Worm (Caenorhabditis elegans) whole organism, late embryonic: Measurements from ENCODE around the gene ZK1251.3.

Experiments
- C38D4.7 ChIP-seq: fragments of 200-800 bp; sonication (Bioruptor generic); optimal IDR thresholded peaks from 2 replicates; lab custom pipeline; 2018; ENCODE audit warnings: mild to moderate bottlenecking, missing genetic modification characterization, moderate library complexity, missing compliant biosample characterization
- F13H6.1 ChIP-seq: sonication (generic microtip); optimal IDR thresholded peaks from 2 replicates; lab custom pipeline; 2016; ENCODE audit warnings: missing genetic modification characterization, missing compliant biosample characterization
- ceh-14 ChIP-seq: sonication (generic microtip); optimal IDR thresholded peaks from 2 replicates; lab custom pipeline; 2016; ENCODE audit warnings: missing genotype, missing genetic modification characterization, missing compliant biosample characterization
- ceh-2 ChIP-seq: sonication (generic microtip); optimal IDR thresholded peaks from 2 replicates; lab custom pipeline; 2016; ENCODE audit warnings: missing genotype, missing genetic modification characterization, missing compliant biosample characterization
- ceh-24 ChIP-seq: sonication (generic microtip); optimal IDR thresholded peaks from 2 replicates; lab custom pipeline; 2016; ENCODE audit warnings: mild to moderate bottlenecking, missing genetic modification characterization, missing compliant biosample characterization
- ceh-34 ChIP-seq: sonication (generic microtip); optimal IDR thresholded peaks from 2 replicates; lab custom pipeline; 2016; ENCODE audit warnings: mild to moderate bottlenecking, missing genetic modification characterization, missing compliant biosample characterization
- ceh-45 ChIP-seq: fragments of 200-800 bp; sonication (Bioruptor generic); IDR thresholded peaks from 2 replicates; pipeline ENCODE4 v1.3.6; 2022; ENCODE audit warnings: missing genetic modification reagents, missing genetic modification characterization, missing compliant biosample characterization
- ceh-48 ChIP-seq: sonication (generic microtip); optimal IDR thresholded peaks from 2 replicates; lab custom pipeline; 2016; ENCODE audit warnings: missing genetic modification characterization, inconsistent platforms, missing compliant biosample characterization
- ceh-6 ChIP-seq: fragments of 200-800 bp; sonication (Bioruptor generic); optimal IDR thresholded peaks from 2 replicates; lab custom pipeline; 2018; ENCODE audit warnings: mild to moderate bottlenecking, missing genetic modification characterization, missing compliant biosample characterization
- ceh-9 ChIP-seq: sonication (generic microtip); optimal IDR thresholded peaks from 2 replicates; lab custom pipeline; 2016; ENCODE audit warnings: mild to moderate bottlenecking, missing genetic modification characterization, inconsistent platforms, missing compliant biosample characterization
- dmd-4 ChIP-seq: sonication (generic microtip); optimal IDR thresholded peaks from 2 replicates; lab custom pipeline; 2016; ENCODE audit warnings: borderline replicate concordance, missing genetic modification characterization, missing compliant biosample characterization
- elt-2 ChIP-seq: sonication (generic microtip); optimal IDR thresholded peaks from 2 replicates; lab custom pipeline; 2016; ENCODE audit warnings: missing genetic modification reagents, missing genetic modification characterization, missing compliant biosample characterization
- elt-4 ChIP-seq: sonication (generic microtip); optimal IDR thresholded peaks from 2 replicates; lab custom pipeline; 2016; ENCODE audit warnings: missing genetic modification characterization, missing compliant biosample characterization
- ets-4 ChIP-seq: sonication (generic microtip); optimal IDR thresholded peaks from 2 replicates; lab custom pipeline; 2016; ENCODE audit warnings: missing genetic modification characterization, missing compliant biosample characterization
- eyg-1 ChIP-seq: sonication (generic microtip); optimal IDR thresholded peaks from 2 replicates; lab custom pipeline; 2016; ENCODE audit warnings: missing genotype, missing genetic modification characterization, missing compliant biosample characterization
- fax-1 ChIP-seq: sonication (generic microtip); optimal IDR thresholded peaks from 2 replicates; lab custom pipeline; 2016; ENCODE audit warnings: missing genotype, missing genetic modification characterization, missing compliant biosample characterization
- hlh-6 ChIP-seq: sonication (generic microtip); optimal IDR thresholded peaks from 2 replicates; lab custom pipeline; 2016; ENCODE audit warnings: missing genotype, missing genetic modification characterization, missing compliant biosample characterization
- lin-11 ChIP-seq: fragments of 200-800 bp; sonication (Bioruptor generic); optimal IDR thresholded peaks from 2 replicates; lab custom pipeline; 2018; ENCODE audit warnings: mild to moderate bottlenecking, missing genetic modification characterization, missing compliant biosample characterization
- madf-2 ChIP-seq: sonication (generic microtip); optimal IDR thresholded peaks from 2 replicates; lab custom pipeline; 2017; ENCODE audit warnings: missing genetic modification characterization, missing compliant biosample characterization
- mec-3 ChIP-seq: sonication (generic microtip); optimal IDR thresholded peaks from 2 replicates; lab custom pipeline; 2016; ENCODE audit warnings: borderline replicate concordance, missing genetic modification characterization, missing compliant biosample characterization
- nfya-1 ChIP-seq: sonication (generic microtip); optimal IDR thresholded peaks from 2 replicates; lab custom pipeline; 2017; ENCODE audit warnings: missing genetic modification characterization, mild to moderate bottlenecking, missing compliant biosample characterization, antibody characterized with exemption, moderate library complexity
- nhr-11 ChIP-seq: fragments of 150-350 bp; optimal IDR thresholded peaks from 2 replicates; lab custom pipeline; 2014; ENCODE audit warnings: missing biosample characterization, missing genetic modification characterization
- nhr-232 ChIP-seq: sonication (generic microtip); optimal IDR thresholded peaks from 2 replicates; lab custom pipeline; 2016; ENCODE audit warnings: missing genetic modification characterization, missing compliant biosample characterization
- odd-2 ChIP-seq: sonication (generic microtip); optimal IDR thresholded peaks from 2 replicates; lab custom pipeline; 2017; ENCODE audit warnings: antibody characterized with exemption, mild to moderate bottlenecking, missing genetic modification characterization, missing compliant biosample characterization
- pag-3 ChIP-seq: sonication (generic microtip); optimal IDR thresholded peaks from 2 replicates; lab custom pipeline; 2016; ENCODE audit warnings: missing compliant biosample characterization, missing genetic modification characterization, borderline replicate concordance
- pax-1 ChIP-seq: fragments of 150-350 bp; optimal IDR thresholded peaks from 2 replicates; lab custom pipeline; 2014; ENCODE audit warnings: missing biosample characterization, missing genetic modification characterization
- pqm-1 ChIP-seq: sonication (generic microtip); optimal IDR thresholded peaks from 2 replicates; lab custom pipeline; 2016; ENCODE audit warnings: missing genetic modification characterization, missing compliant biosample characterization
- rnt-1 ChIP-seq: sonication (generic microtip); optimal IDR thresholded peaks from 2 replicates; lab custom pipeline; 2016; ENCODE audit warnings: missing genetic modification characterization, missing compliant biosample characterization
- sdc-2 ChIP-seq: sonication (generic microtip); optimal IDR thresholded peaks from 2 replicates; lab custom pipeline; 2016; ENCODE audit warnings: missing genotype, missing genetic modification characterization, missing compliant biosample characterization
- sox-2 ChIP-seq: fragments of 200-800 bp; sonication (Bioruptor generic); IDR thresholded peaks from 2 replicates; pipeline ENCODE4 v1.3.6; 2022; ENCODE audit warnings: missing genetic modification reagents, missing genetic modification characterization, missing compliant biosample characterization
- sox-4 ChIP-seq: sonication (generic microtip); optimal IDR thresholded peaks from 2 replicates; lab custom pipeline; 2017; ENCODE audit warnings: mild to moderate bottlenecking, missing genetic modification characterization, inconsistent platforms, missing compliant biosample characterization
- syd-9 ChIP-seq: sonication (generic microtip); optimal IDR thresholded peaks from 2 replicates; lab custom pipeline; 2016; ENCODE audit warnings: mild to moderate bottlenecking, missing genetic modification characterization, moderate library complexity, missing compliant biosample characterization
- tbx-7 ChIP-seq: sonication (generic microtip); optimal IDR thresholded peaks from 2 replicates; lab custom pipeline; 2016; ENCODE audit warnings: missing genotype, missing genetic modification characterization, missing compliant biosample characterization
- ttx-3 ChIP-seq: sonication (generic microtip); optimal IDR thresholded peaks from 2 replicates; lab custom pipeline; 2016; ENCODE audit warnings: missing genetic modification reagents, missing genetic modification characterization, missing compliant biosample characterization
- unc-42 ChIP-seq: sonication (generic microtip); optimal IDR thresholded peaks from 2 replicates; lab custom pipeline; 2016; ENCODE audit warnings: missing genotype, missing genetic modification characterization, missing compliant biosample characterization
- unc-55 ChIP-seq: sonication (generic microtip); optimal IDR thresholded peaks from 2 replicates; lab custom pipeline; 2017; ENCODE audit warnings: missing biosample characterization, missing genetic modification reagents, missing genetic modification characterization
- zip-5 ChIP-seq: sonication (generic microtip); optimal IDR thresholded peaks from 2 replicates; lab custom pipeline; 2016; ENCODE audit warnings: missing genetic modification characterization, missing compliant biosample characterization
- ztf-16 ChIP-seq: sonication (generic microtip); optimal IDR thresholded peaks from 2 replicates; lab custom pipeline; 2017; ENCODE audit warnings: missing genetic modification characterization, missing compliant biosample characterization

The ZK1251.3 gene

DNA sequence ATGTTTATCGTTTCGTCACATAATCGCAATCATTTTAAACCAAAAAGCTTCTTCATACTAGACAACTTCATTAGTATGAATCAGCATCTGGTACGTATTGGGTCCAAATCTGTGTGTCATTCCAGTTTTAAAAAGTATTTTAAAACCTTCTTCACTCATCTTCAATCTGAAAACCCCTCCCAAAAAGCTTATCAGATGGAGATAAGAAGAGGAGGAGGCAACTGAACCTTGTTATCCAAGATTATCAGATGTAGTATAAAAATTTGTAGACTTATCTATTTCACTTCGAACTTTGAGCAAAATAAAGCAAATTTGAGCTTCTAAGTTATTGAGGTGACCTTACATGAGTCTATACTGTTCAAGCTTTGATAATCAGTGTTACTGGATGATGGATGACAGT, 26.4 kb downstream of the ZK1251.3 start, which contains the start of gene nhr-38:
Gene nhr-38 (plus strand): TSS at position 301 of the 400 bp plus-strand sequence.
- no peak for TF ChIP-seq ceh-2 (tag; lab: Kevin White, UChicago)
- TF ChIP-seq dmd-4 (tag; lab: Kevin White, UChicago), result no peak
- TF ChIP-seq ceh-6 (GFP tag; lab: Kevin White, UChicago), result no peak
- TF ChIP-seq eyg-1 (tag; lab: Kevin White, UChicago), result no peak
- no peak for TF ChIP-seq ceh-45 (GFP tag; lab: Robert Waterston, UW)
- TF ChIP-seq sdc-2, result no peak
- TF ChIP-seq F13H6.1, result no peak
- TF ChIP-seq rnt-1 (tag; lab: Kevin White, UChicago), result no peak
- no peak for TF ChIP-seq madf-2
- no peak for TF ChIP-seq sox-2
- TF ChIP-seq ceh-9 (tag; lab: Kevin White, UChicago), result no peak
- no peak for TF ChIP-seq odd-2 (tag; lab: Kevin White, UChicago)
- TF ChIP-seq sox-4 (tag; lab: Kevin White, UChicago), result no peak
- no peak for TF ChIP-seq ceh-34 (tag; lab: Kevin White, UChicago)
- no peak for TF ChIP-seq mec-3
- no peak for TF ChIP-seq zip-5 (tag; lab: Kevin White, UChicago)
- no peak for TF ChIP-seq pag-3 (tag; lab: Kevin White, UChicago)
- TF ChIP-seq elt-2 (tag; lab: Kevin White, UChicago), result no peak
- no peak for TF ChIP-seq hlh-6 (tag; lab: Kevin White, UChicago)
- no peak for TF ChIP-seq pax-1 (tag; lab: Kevin White, UChicago)

DNA sequence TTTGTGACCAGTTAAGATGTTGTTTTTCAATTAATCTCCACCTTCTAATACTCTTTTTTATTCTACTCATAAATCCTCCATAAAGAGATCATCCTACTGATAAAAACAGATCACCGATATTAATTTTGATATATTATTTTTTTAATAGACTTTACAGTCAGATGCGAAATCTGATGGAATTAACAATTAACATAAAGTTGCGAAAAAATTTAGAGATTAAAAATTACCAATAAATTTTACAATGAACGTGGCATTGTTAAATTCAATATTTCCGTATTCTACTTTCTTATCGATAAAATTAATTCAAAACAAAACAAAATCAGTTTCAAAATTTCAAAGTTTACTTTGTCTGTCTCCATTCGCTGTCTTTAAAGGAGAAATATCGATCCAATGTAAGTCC, 29.3 kb downstream of the ZK1251.3 start, which contains the start of gene K01H12.4:
Gene K01H12.4 (plus strand): TSS at position 301 of the 400 bp plus-strand sequence.
- TF ChIP-seq ceh-34 (tag; lab: Kevin White, UChicago) (no peak), elt-4 (tag; lab: Kevin White, UChicago) (no peak), ceh-24 (tag; lab: Kevin White, UChicago) (no peak), syd-9 (tag; lab: Kevin White, UChicago) (no peak), ets-4 (tag; lab: Kevin White, UChicago) (no peak), nfya-1 (tag; lab: Kevin White, UChicago) (no peak), ttx-3 (tag; lab: Kevin White, UChicago) (no peak), unc-42 (tag; lab: Kevin White, UChicago) (no peak), ceh-14 (tag; lab: Kevin White, UChicago) (no peak), sox-4 (tag; lab: Kevin White, UChicago) (no peak), nhr-232 (no peak), fax-1 (tag; lab: Kevin White, UChicago) (no peak)

DNA sequence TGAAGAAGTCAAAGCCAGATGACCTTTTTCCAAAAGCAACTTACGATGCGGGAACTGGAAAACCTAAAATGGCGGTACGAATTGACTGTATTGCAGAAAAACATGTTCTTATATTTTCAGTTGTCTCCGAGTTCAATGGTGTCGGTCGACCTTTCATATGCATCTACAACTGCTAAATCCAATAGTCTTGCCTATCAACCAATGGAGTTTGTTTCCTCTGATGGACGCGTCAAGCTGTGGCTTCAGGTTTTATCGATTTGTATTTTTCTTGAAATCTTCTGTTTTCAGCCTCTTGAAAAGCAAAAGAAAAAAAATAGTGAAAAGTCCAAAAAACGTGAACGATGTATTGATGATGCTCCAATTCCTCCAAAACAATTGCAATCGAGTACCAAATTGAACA, 30.8 kb downstream of the ZK1251.3 start:
- no peak for TF ChIP-seq ceh-24 (tag; lab: Kevin White, UChicago)
- no peak for TF ChIP-seq dmd-4 (tag; lab: Kevin White, UChicago)
- TF ChIP-seq C38D4.7 (GFP tag; lab: Kevin White, UChicago), result no peak
- no peak for TF ChIP-seq lin-11 (tag; lab: Kevin White, UChicago)
- no peak for TF ChIP-seq unc-55
- no peak for TF ChIP-seq eyg-1 (tag; lab: Kevin White, UChicago)
- no peak for TF ChIP-seq tbx-7 (tag; lab: Kevin White, UChicago)
- TF ChIP-seq ztf-16, result no peak
- no peak for TF ChIP-seq ceh-48 (tag; lab: Kevin White, UChicago)
- TF ChIP-seq ets-4 (tag; lab: Kevin White, UChicago), result no peak
- TF ChIP-seq ttx-3 (tag; lab: Kevin White, UChicago), result no peak
- TF ChIP-seq ceh-34 (tag; lab: Kevin White, UChicago), result no peak
- TF ChIP-seq fax-1 (tag; lab: Kevin White, UChicago), result no peak
- TF ChIP-seq pag-3 (tag; lab: Kevin White, UChicago), result no peak
- TF ChIP-seq nhr-11 (tag; lab: Kevin White, UChicago), result no peak
- no peak for TF ChIP-seq pqm-1 (tag; lab: Kevin White, UChicago)
